Fruit fly (Drosophila melanogaster): ENCODE measurements around the gene osi.

The osi gene

DNA sequence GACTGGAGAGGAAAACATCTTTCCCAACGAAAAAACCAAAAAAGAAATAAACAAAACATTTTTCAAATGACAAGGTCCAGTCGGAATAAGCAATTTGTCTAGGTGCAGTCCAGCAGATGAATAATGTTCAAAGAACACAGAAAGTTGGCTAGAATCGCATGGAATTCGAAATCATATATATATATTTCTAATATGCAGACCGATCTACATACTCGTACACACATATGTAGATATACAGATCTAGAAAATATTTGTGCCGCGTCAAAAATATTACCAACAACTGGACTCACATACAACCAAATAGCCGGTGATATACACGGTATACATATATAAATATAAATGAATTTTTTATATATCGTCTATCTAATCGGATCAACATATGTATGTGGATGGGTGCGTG, 48.1 kb downstream of the osi start:
- TF ChIP-seq bab1 (GFP tag; optimal IDR thresholded peaks at IDR 0.05) (no peak), CG33017 (tag; optimal IDR thresholded peaks at IDR 0.05) (no peak), CG11617 (GFP tag; optimal IDR thresholded peaks at IDR 0.05) (no peak), CG12768 (GFP tag; optimal IDR thresholded peaks at IDR 0.05) (no peak), cnc (optimal IDR thresholded peaks at IDR 0.05) (no peak)

dm6 chr2L:16837672-16838071, 50.1 kb downstream of the osi start, which contains the start of the genes SclA and SclB:
SclA (plus strand) TSS chr2L:16837972.
SclB (plus strand) TSS chr2L:16837972.
- no peak for TF ChIP-seq tj (GFP tag; optimal IDR thresholded peaks at IDR 0.05)
- peak; percentile 1 for TF ChIP-seq kay (GFP tag; ENCODE audit: borderline replicate concordance)

DNA sequence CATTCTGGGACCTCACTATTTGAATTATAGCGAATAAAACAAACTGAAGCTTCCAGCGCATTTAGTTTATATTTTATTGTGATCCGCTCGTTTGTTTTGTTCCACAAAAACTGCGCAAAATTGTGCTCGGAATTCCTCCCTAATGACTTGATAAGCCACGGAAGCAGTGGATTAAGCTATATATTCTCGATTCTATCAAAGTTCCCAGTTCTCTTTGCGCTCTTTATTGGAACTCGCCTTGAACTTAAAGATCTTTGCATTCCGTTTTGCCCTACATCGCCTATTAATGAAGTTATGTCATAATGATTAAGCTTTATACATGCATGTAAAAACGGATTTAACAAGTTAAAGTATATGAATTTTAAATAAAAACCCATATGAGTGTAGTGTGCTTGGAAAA, 50.6 kb downstream of the osi start, which contains the start of gene Nepl9:
Gene Nepl9, minus strand, starts transcription at position 101 of the 400 bp plus-strand sequence.
- no peak for TF ChIP-seq bab1 (GFP tag; optimal IDR thresholded peaks at IDR 0.05)
- TF ChIP-seq CG5204 (GFP tag; optimal IDR thresholded peaks at IDR 0.05), result no peak
- TF ChIP-seq Mnt (GFP tag; optimal IDR thresholded peaks at IDR 0.05), result no peak
- no peak for TF ChIP-seq cnc (optimal IDR thresholded peaks at IDR 0.05)
- TF ChIP-seq CG7101 (tag; optimal IDR thresholded peaks at IDR 0.05), result no peak
- TF ChIP-seq cic (GFP tag; optimal IDR thresholded peaks at IDR 0.05), result no peak
- TF ChIP-seq CG11617 (GFP tag; optimal IDR thresholded peaks at IDR 0.05), result no peak
- no peak for TF ChIP-seq tj (GFP tag; optimal IDR thresholded peaks at IDR 0.05)
- no peak for TF ChIP-seq kay (GFP tag; ENCODE audit: borderline replicate concordance)
- TF ChIP-seq Hr96 (GFP tag; optimal IDR thresholded peaks at IDR 0.05), result no peak
- TF ChIP-seq ovo (GFP tag; optimal IDR thresholded peaks at IDR 0.05), result no peak
- TF ChIP-seq CG33017 (tag; optimal IDR thresholded peaks at IDR 0.05), result no peak
- no peak for TF ChIP-seq toe (GFP tag; optimal IDR thresholded peaks at IDR 0.05)
